Worm (Caenorhabditis elegans) whole organism, L2 larva: ENCODE measurements around the gene spig-9.

ENCODE experiments used
- ZK546.5 ChIP-seq: sonication (generic microtip); optimal IDR thresholded peaks from 2 replicates; lab custom pipeline; 2017; ENCODE audit warnings: missing biosample characterization, missing genetic modification characterization
- crh-2 ChIP-seq: sonication (generic microtip); optimal IDR thresholded peaks from 2 replicates; lab custom pipeline; 2017; ENCODE audit warnings: missing biosample characterization, missing genetic modification characterization
- elt-3 ChIP-seq: sonication (generic microtip); optimal IDR thresholded peaks from 2 replicates; lab custom pipeline; 2017; ENCODE audit warnings: missing biosample characterization, missing genetic modification characterization
- lin-39 ChIP-seq: fragments of 150-350 bp; optimal IDR thresholded peaks from 2 replicates; lab custom pipeline; 2014; ENCODE audit warnings: missing biosample characterization, missing genetic modification reagents, missing genetic modification characterization
- mdl-1 ChIP-seq, 2 experiments: fragments of 150-350 bp in 1 of 2; sonication (generic microtip) in 1 of 2; optimal IDR thresholded peaks; 2 replicates each; lab custom pipeline; 2017; ENCODE audit warnings: missing biosample characterization in 2 of 2, missing genetic modification characterization in 2 of 2
- nhr-21 ChIP-seq: fragments of 150-350 bp; optimal IDR thresholded peaks from 2 replicates; lab custom pipeline; 2014; ENCODE audit warnings: missing biosample characterization, missing genetic modification characterization
- nhr-77 ChIP-seq: fragments of 150-350 bp; optimal IDR thresholded peaks from 2 replicates; lab custom pipeline; 2014; ENCODE audit warnings: missing biosample characterization, missing genetic modification characterization
- unc-62 ChIP-seq: fragments of 150-350 bp; optimal IDR thresholded peaks from 2 replicates; lab custom pipeline; 2014; ENCODE audit warnings: missing biosample characterization, missing genetic modification reagents, missing genetic modification characterization
- ztf-11 ChIP-seq: sonication (generic microtip); optimal IDR thresholded peaks from 2 replicates; lab custom pipeline; 2017; ENCODE audit warnings: missing biosample characterization, missing genetic modification characterization
- ztf-4 ChIP-seq: fragments of 150-350 bp; optimal IDR thresholded peaks from 2 replicates; lab custom pipeline; 2014; ENCODE audit warnings: missing biosample characterization, missing genetic modification characterization

- no peak for TF ChIP-seq nhr-77 (tag; lab: Kevin White, UChicago)
- no peak for TF ChIP-seq lin-39 (tag; lab: Kevin White, UChicago)
- no peak for TF ChIP-seq ZK546.5 (tag; lab: Kevin White, UChicago)
- TF ChIP-seq unc-62 (GFP tag; lab: Kevin White, UChicago), result no peak
- TF ChIP-seq mdl-1 (tag; optimal IDR thresholded peaks at IDR 0.05; lab: Kevin White, UChicago), result no peak
- TF ChIP-seq ztf-4, result no peak
- TF ChIP-seq nhr-21 (tag; lab: Kevin White, UChicago), result no peak
- no peak for TF ChIP-seq crh-2 (tag; lab: Kevin White, UChicago)
- no peak for TF ChIP-seq elt-3 (tag; lab: Kevin White, UChicago)
- TF ChIP-seq ztf-11 (tag; lab: Kevin White, UChicago), result no peak
Observed at ce11 chrV:13627103-13627623, 15.5 kb upstream of the spig-9 start, which contains the start of gene sde-2.
